Worm (Caenorhabditis elegans): ENCODE results near the gene F10D7.11.

F10D7.11 gene

DNA sequence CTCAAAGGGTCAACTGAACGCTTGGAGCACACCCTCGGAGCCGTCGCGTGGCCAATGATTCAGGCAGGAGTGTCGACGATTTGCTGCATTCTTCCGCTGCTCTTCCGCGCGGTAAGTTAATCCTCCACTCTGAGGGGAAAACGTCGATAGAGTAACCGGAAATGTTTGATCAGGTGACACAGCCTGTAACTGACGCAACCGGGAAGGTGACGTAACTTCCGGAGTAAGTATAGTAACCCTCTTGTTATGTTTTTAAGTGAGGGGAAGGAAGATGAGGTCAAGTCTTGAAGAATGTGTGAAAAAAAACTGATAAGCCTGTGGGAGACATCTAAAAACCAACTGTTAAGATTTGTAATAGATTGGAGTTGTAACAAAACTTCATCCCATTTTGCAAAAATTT lies 37.7 kb upstream of the F10D7.11 start:
- TF ChIP-seq snpc-1.2 (GFP tag; IDR thresholded peaks at IDR 0.05) (no peak), nhr-28 (tag; optimal IDR thresholded peaks at IDR 0.05) (no peak), ceh-32 (tag; optimal IDR thresholded peaks at IDR 0.05; ENCODE audit: poor library complexity) (no peak), Y105C5A.15 (GFP tag; IDR thresholded peaks at IDR 0.05) (no peak), tra-1 (GFP tag; IDR thresholded peaks at IDR 0.05) (no peak), madf-5 (GFP tag; IDR thresholded peaks at IDR 0.05) (no peak), attf-4 (tag; optimal IDR thresholded peaks at IDR 0.05) (no peak), dmd-6 (GFP tag; IDR thresholded peaks at IDR 0.05) (no peak), arid-1 (GFP tag; conservative IDR thresholded peaks at IDR 0.05) (no peak), lir-3 (tag; optimal IDR thresholded peaks at IDR 0.05) (no peak), dmd-8 (GFP tag; IDR thresholded peaks at IDR 0.05) (no peak), nhr-102 (tag; optimal IDR thresholded peaks at IDR 0.05) (no peak), nhr-11 (tag; optimal IDR thresholded peaks at IDR 0.05) (no peak), nhr-111 (GFP tag; optimal IDR thresholded peaks at IDR 0.05) (no peak), jun-1 (tag; optimal IDR thresholded peaks at IDR 0.05) (no peak), rbr-2 (tag; optimal IDR thresholded peaks at IDR 0.05) (no peak), nhr-41 (GFP tag; IDR thresholded peaks at IDR 0.05) (no peak), zip-2 (tag; optimal IDR thresholded peaks at IDR 0.05) (no peak), daf-19 (GFP tag; conservative IDR thresholded peaks at IDR 0.05) (no peak), lsy-2 (tag; optimal IDR thresholded peaks at IDR 0.05) (no peak)

- no peak for TF ChIP-seq nhr-102 (tag; optimal IDR thresholded peaks at IDR 0.05)
Measured at ce11 chrX:17327226-17327625, 35.4 kb upstream of the F10D7.11 start.

ce11 chrX:17329075-17329474 lies 33.6 kb upstream of the F10D7.11 start:
- TF ChIP-seq unc-62 (GFP tag; optimal IDR thresholded peaks at IDR 0.05 in 1 of 2) = no peak
- no peak for TF ChIP-seq unc-62 (tag; optimal IDR thresholded peaks at IDR 0.05)
- peak; percentile 40 for TF ChIP-seq pqm-1 (tag; optimal IDR thresholded peaks at IDR 0.05)
- TF ChIP-seq mes-2 (tag; optimal IDR thresholded peaks at IDR 0.05; ENCODE audit: poor library complexity, severe bottlenecking) = no peak
- peak; percentile 63 for TF ChIP-seq aha-1 (tag)
- no peak for TF ChIP-seq Y75B8A.6 (GFP tag; IDR thresholded peaks at IDR 0.05)
- TF ChIP-seq lim-7 (GFP tag; IDR thresholded peaks at IDR 0.05) = no peak
- peak; percentile 38 for TF ChIP-seq mxl-3 (GFP tag; optimal IDR thresholded peaks at IDR 0.05)
- no peak for TF ChIP-seq daf-16 (GFP tag; optimal IDR thresholded peaks at IDR 0.05)
- peak; percentile 45 for TF ChIP-seq daf-16 (tag; optimal IDR thresholded peaks at IDR 0.05)
- TF ChIP-seq hlh-11 (tag; optimal IDR thresholded peaks at IDR 0.05) = peak; percentile 29

- TF ChIP-seq daf-16 (GFP tag; optimal IDR thresholded peaks at IDR 0.05) (no peak), daf-16 (tag; optimal IDR thresholded peaks at IDR 0.05) (peak; percentile 54), arid-1 (GFP tag; conservative IDR thresholded peaks at IDR 0.05) (no peak), dve-1 (tag; optimal IDR thresholded peaks at IDR 0.05; ENCODE audit: insufficient read depth) (peak; percentile 1), php-3 (GFP tag; IDR thresholded peaks at IDR 0.05) (no peak), dmd-8 (GFP tag; IDR thresholded peaks at IDR 0.05) (no peak), unc-62 (GFP tag; optimal IDR thresholded peaks at IDR 0.05 in 1 of 2) (peak in 1 of 2 experiments; percentile 38), unc-62 (tag; optimal IDR thresholded peaks at IDR 0.05) (no peak), dmd-9 (GFP tag; IDR thresholded peaks at IDR 0.05) (no peak)
Measured at ce11 chrX:17330574-17330973, 32.1 kb upstream of the F10D7.11 start.

DNA sequence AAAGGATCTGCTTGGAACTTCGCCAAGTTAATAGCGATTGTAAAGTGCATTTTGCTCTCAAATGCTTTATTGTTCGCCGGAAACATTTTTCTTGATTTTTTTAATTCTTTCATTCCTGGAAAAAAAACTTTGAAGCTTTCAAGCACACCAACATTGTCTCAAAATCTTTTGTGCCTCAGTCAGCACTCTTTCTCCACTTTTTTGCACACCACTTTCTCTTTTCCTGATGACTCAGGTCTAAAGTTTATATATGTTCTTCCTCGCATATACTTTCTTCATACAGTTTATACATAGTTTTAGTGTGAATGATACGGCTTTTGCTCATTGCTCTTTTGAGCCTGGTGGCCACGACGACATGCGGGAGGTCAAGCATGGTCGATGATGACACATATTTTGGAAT lies 28.9 kb upstream of the F10D7.11 start, which contains the start of gene C53C11.5:
Gene C53C11.5, plus strand, starts transcription at position 301 of the 400 bp plus-strand sequence.
- TF ChIP-seq sdz-12 (GFP tag; optimal IDR thresholded peaks at IDR 0.05) = no peak
- no peak for TF ChIP-seq ceh-28 (tag; optimal IDR thresholded peaks at IDR 0.05)
- TF ChIP-seq mxl-2 (GFP tag; conservative IDR thresholded peaks at IDR 0.05) = no peak
- TF ChIP-seq lin-1 (GFP tag; IDR thresholded peaks at IDR 0.05) = no peak
- TF ChIP-seq egl-27 (tag; optimal IDR thresholded peaks at IDR 0.05) = no peak
- no peak for TF ChIP-seq hmg-1.1 (GFP tag; IDR thresholded peaks at IDR 0.05)
- TF ChIP-seq ces-1 (GFP tag; optimal IDR thresholded peaks at IDR 0.05) = no peak
- no peak for TF ChIP-seq snpc-1.2 (GFP tag; IDR thresholded peaks at IDR 0.05)
- no peak for TF ChIP-seq ZK546.5 (tag; optimal IDR thresholded peaks at IDR 0.05)
- no peak for TF ChIP-seq Y75B8A.6 (GFP tag; IDR thresholded peaks at IDR 0.05)
- no peak for TF ChIP-seq dmd-6 (GFP tag; IDR thresholded peaks at IDR 0.05)
- TF ChIP-seq hlh-11 (tag; optimal IDR thresholded peaks at IDR 0.05) = no peak
- no peak for TF ChIP-seq lin-13 (GFP tag; optimal IDR thresholded peaks at IDR 0.05)
- TF ChIP-seq cey-2 (tag; optimal IDR thresholded peaks at IDR 0.05; ENCODE audit: borderline replicate concordance, insufficient read depth) = no peak
- TF ChIP-seq F37D6.2 (tag; optimal IDR thresholded peaks at IDR 0.05) = no peak

All from whole organism, L4 larva.